Fruit fly (Drosophila melanogaster): ENCODE results near the gene crol.
A peak's percentile ranks its signal among the peaks of the same experiment; 100 is the strongest.

The crol gene

dm6 chr2L:11806701-11807674, 2.2 kb downstream of the crol start (continued):
- peak; percentile 80 for TF ChIP-seq CG6276 (GFP tag; optimal IDR thresholded peaks at IDR 0.05)
- TF ChIP-seq CG11294 (GFP tag; IDR thresholded peaks at IDR 0.05), result peak; percentile 59
- peak; percentile 56 for TF ChIP-seq Blimp-1 (GFP tag; optimal IDR thresholded peaks at IDR 0.05)
- peak; percentile 37 for TF ChIP-seq OdsH (GFP tag; optimal IDR thresholded peaks at IDR 0.05)
- peak; percentile 76 for TF ChIP-seq CG15336 (GFP tag; IDR thresholded peaks at IDR 0.05)
- TF ChIP-seq Gug (GFP tag; IDR thresholded peaks at IDR 0.05), result peak; percentile 54
- TF ChIP-seq CG34406 (GFP tag; optimal IDR thresholded peaks at IDR 0.05), result peak; percentile 44
- TF ChIP-seq CG6854 (GFP tag; optimal IDR thresholded peaks at IDR 0.05), result peak; percentile 85
- TF ChIP-seq Eip93F (GFP tag; optimal IDR thresholded peaks at IDR 0.05), result peak; percentile 40
- no peak for TF ChIP-seq Sox15 (GFP tag; optimal IDR thresholded peaks at IDR 0.05)
- TF ChIP-seq pdm3 (GFP tag; optimal IDR thresholded peaks at IDR 0.05), result peak; percentile 38
- peak; percentile 85 for TF ChIP-seq CG1621 (tag; optimal IDR thresholded peaks at IDR 0.05)
- TF ChIP-seq Hr38 (GFP tag; optimal IDR thresholded peaks at IDR 0.05), result no peak
- TF ChIP-seq Smox (GFP tag; optimal IDR thresholded peaks at IDR 0.05), result peak; percentile 58
- TF ChIP-seq svp (GFP tag), result peak; percentile 95
- TF ChIP-seq lz (GFP tag; optimal IDR thresholded peaks at IDR 0.05), result peak; percentile 4
- TF ChIP-seq CG8119 (GFP tag; IDR thresholded peaks at IDR 0.05), result no peak; the same call in 1 of the 3 replicates
- peak; percentile 37 for TF ChIP-seq esn (GFP tag; optimal IDR thresholded peaks at IDR 0.05)
- no peak for TF ChIP-seq CG11902 (GFP tag; optimal IDR thresholded peaks at IDR 0.05)
- TF ChIP-seq dac (GFP tag; optimal IDR thresholded peaks at IDR 0.05), result peak; percentile 63
- peak; percentile 91 to 97 for TF ChIP-seq ss (GFP tag; optimal IDR thresholded peaks at IDR 0.05)
- TF ChIP-seq topi (GFP tag; optimal IDR thresholded peaks at IDR 0.05), result no peak

dm6 chr2L:11806022-11806700, 3.1 kb downstream of the crol start:
- peak; percentile 41 for TF ChIP-seq vri (GFP tag; optimal IDR thresholded peaks at IDR 0.05)
- TF ChIP-seq CG3919 (GFP tag; optimal IDR thresholded peaks at IDR 0.05), result no peak
- TF ChIP-seq esn (GFP tag; optimal IDR thresholded peaks at IDR 0.05), result peak; percentile 11
- TF ChIP-seq CG8119 (GFP tag; IDR thresholded peaks at IDR 0.05), result no peak
- TF ChIP-seq CG11902 (GFP tag; optimal IDR thresholded peaks at IDR 0.05), result peak; percentile 42
- TF ChIP-seq CG16779 (tag; optimal IDR thresholded peaks at IDR 0.05), result no peak
- TF ChIP-seq fkh (GFP tag; optimal IDR thresholded peaks at IDR 0.05), result peak; percentile 27
- no peak for TF ChIP-seq fd85E (GFP tag; optimal IDR thresholded peaks at IDR 0.05)
- no peak for TF ChIP-seq CG1621 (tag; optimal IDR thresholded peaks at IDR 0.05)
- TF ChIP-seq Hr4 (GFP tag; optimal IDR thresholded peaks at IDR 0.05), result no peak
- no peak for TF ChIP-seq fd59A (GFP tag; optimal IDR thresholded peaks at IDR 0.05)
- peak; percentile 48 for TF ChIP-seq Eip78C (GFP tag)
- no peak for TF ChIP-seq CG4318 (GFP tag; optimal IDR thresholded peaks at IDR 0.05)
- TF ChIP-seq Lpt (GFP tag; optimal IDR thresholded peaks at IDR 0.05), result peak; percentile 1
- no peak for TF ChIP-seq CG8319 (GFP tag; optimal IDR thresholded peaks at IDR 0.05)
- TF ChIP-seq CG6792 (GFP tag; optimal IDR thresholded peaks at IDR 0.05), result no peak
- no peak for TF ChIP-seq CG11762 (GFP tag; optimal IDR thresholded peaks at IDR 0.05; ENCODE audit: insufficient read depth)
